Fruit fly (Drosophila melanogaster) whole organism, embryonic: ENCODE data around the gene CG14657.
A peak's percentile ranks its signal among the peaks of the same experiment; 100 is the strongest.

Experiments
- Asciz ChIP-seq: fragments of 200-800 bp; sonication (Bioruptor generic); optimal IDR thresholded peaks from 2 replicates; lab custom pipeline; 2017; ENCODE audit warnings: missing biosample characterization, mild to moderate bottlenecking, missing genetic modification characterization, missing genetic modification reagents
- Atf-2 ChIP-seq: fragments of 200-800 bp; sonication (Bioruptor generic); optimal IDR thresholded peaks from 2 replicates; lab custom pipeline; 2016; ENCODE audit warnings: missing biosample characterization, missing genetic modification characterization
- Bgb ChIP-seq: fragments of 200-800 bp; sonication (Bioruptor generic); IDR thresholded peaks from 2 replicates; pipeline ENCODE4 v1.3.6; 2022; ENCODE audit warnings: missing biosample characterization, missing genetic modification characterization; ENCODE audit not compliant: partially characterized antibody
- CG10209 ChIP-seq: fragments of 200-800 bp; sonication (Bioruptor generic); optimal IDR thresholded peaks from 3 replicates; lab custom pipeline; 2017; ENCODE audit warnings: missing biosample characterization, mild to moderate bottlenecking, missing genetic modification characterization, missing genetic modification reagents
- CG10267 ChIP-seq: fragments of 200-800 bp; sonication (Bioruptor generic); optimal IDR thresholded peaks from 2 replicates; lab custom pipeline; 2018; ENCODE audit warnings: missing biosample characterization, mild to moderate bottlenecking, missing genetic modification characterization, moderate library complexity
- CG10543 ChIP-seq: fragments of 200-800 bp; sonication (Bioruptor generic); optimal IDR thresholded peaks from 3 replicates; lab custom pipeline; 2017; ENCODE audit warnings: missing biosample characterization, mild to moderate bottlenecking, missing genetic modification characterization, moderate library complexity
- CG11504 ChIP-seq: fragments of 200-800 bp; sonication (Bioruptor generic); optimal IDR thresholded peaks from 3 replicates; lab custom pipeline; 2019; ENCODE audit warnings: missing biosample characterization, mild to moderate bottlenecking, missing genetic modification characterization, moderate library complexity
- CG12659 ChIP-seq: fragments of 200-800 bp; sonication (Bioruptor generic); optimal IDR thresholded peaks from 3 replicates; lab custom pipeline; 2017; ENCODE audit warnings: mild to moderate bottlenecking, missing biosample characterization, missing genetic modification reagents, missing genetic modification characterization
- CG13123 ChIP-seq: fragments of 200-800 bp; sonication (Bioruptor generic); optimal IDR thresholded peaks from 2 replicates; lab custom pipeline; 2016; ENCODE audit warnings: missing biosample characterization, missing genetic modification characterization
- CG13287 ChIP-seq: fragments of 200-800 bp; sonication (Bioruptor generic); IDR thresholded peaks from 2 replicates; pipeline ENCODE4 v1.3.6; 2022; ENCODE audit warnings: missing biosample characterization, missing genetic modification characterization; ENCODE audit not compliant: partially characterized antibody
- CG14965 ChIP-seq: fragments of 200-800 bp; sonication (Bioruptor generic); optimal IDR thresholded peaks from 2 replicates; lab custom pipeline; 2016; ENCODE audit warnings: missing biosample characterization, missing genetic modification characterization, borderline replicate concordance
- CG15011 ChIP-seq: fragments of 200-800 bp; sonication (Bioruptor generic); optimal IDR thresholded peaks from 3 replicates; lab custom pipeline; 2018; ENCODE audit warnings: missing biosample characterization, mild to moderate bottlenecking, missing genetic modification characterization
- CG1602 ChIP-seq: fragments of 200-800 bp; sonication (Bioruptor generic); optimal IDR thresholded peaks from 3 replicates; lab custom pipeline; 2016; ENCODE audit warnings: missing biosample characterization, missing genetic modification characterization
- CG17829 ChIP-seq: fragments of 200-800 bp; optimal IDR thresholded peaks from 2 replicates; lab custom pipeline; 2019; ENCODE audit warnings: missing biosample characterization, mild to moderate bottlenecking, missing genetic modification characterization, moderate library complexity
- CG1792 ChIP-seq: fragments of 200-800 bp; sonication (Bioruptor generic); optimal IDR thresholded peaks from 2 replicates; lab custom pipeline; 2016; ENCODE audit warnings: missing biosample characterization, missing genetic modification characterization
- CG2116 ChIP-seq: fragments of 200-800 bp; sonication (Bioruptor generic); optimal IDR thresholded peaks from 3 replicates; lab custom pipeline; 2018; ENCODE audit warnings: missing biosample characterization, mild to moderate bottlenecking, missing genetic modification characterization
- CG2120 ChIP-seq: fragments of 200-800 bp; sonication (Bioruptor generic); optimal IDR thresholded peaks from 3 replicates; lab custom pipeline; 2016; ENCODE audit warnings: missing biosample characterization, missing genetic modification characterization
- CG2199 ChIP-seq: fragments of 200-800 bp; sonication (Bioruptor generic); IDR thresholded peaks from 3 replicates; pipeline ENCODE4 v1.3.6; 2022; ENCODE audit warnings: missing biosample characterization, missing genetic modification characterization
- CG2889 ChIP-seq: fragments of 200-800 bp; sonication (Bioruptor generic); IDR thresholded peaks from 3 replicates; pipeline ENCODE4 v1.3.6; 2022; ENCODE audit warnings: missing biosample characterization, missing genetic modification characterization
- CG30020 ChIP-seq: fragments of 200-800 bp; optimal IDR thresholded peaks from 2 replicates; lab custom pipeline; 2019; ENCODE audit warnings: missing biosample characterization, mild to moderate bottlenecking, missing genetic modification characterization, moderate library complexity
- CG32767 ChIP-seq: fragments of 200-800 bp; sonication (Bioruptor generic); IDR thresholded peaks from 2 replicates; pipeline ENCODE4 v1.3.6; 2022; ENCODE audit warnings: missing biosample characterization, missing genetic modification characterization
- CG33557 ChIP-seq: fragments of 200-800 bp; sonication (Bioruptor generic); optimal IDR thresholded peaks from 2 replicates; lab custom pipeline; 2019; ENCODE audit warnings: missing biosample characterization, mild to moderate bottlenecking, missing genetic modification characterization, moderate library complexity
- CG4617 ChIP-seq: fragments of 200-800 bp; sonication (Bioruptor generic); optimal IDR thresholded peaks from 3 replicates; lab custom pipeline; 2016; ENCODE audit warnings: missing biosample characterization, missing genetic modification characterization, borderline replicate concordance
- CG6813 ChIP-seq: fragments of 200-800 bp; sonication (Bioruptor generic); optimal IDR thresholded peaks from 2 replicates; lab custom pipeline; 2017; ENCODE audit warnings: missing biosample characterization, missing genetic modification characterization, mild to moderate bottlenecking, moderate library complexity, missing genetic modification reagents
- CG9215 ChIP-seq: fragments of 200-800 bp; sonication (Bioruptor generic); IDR thresholded peaks from 2 replicates; pipeline ENCODE4 v1.3.6; 2022; ENCODE audit warnings: missing biosample characterization, missing genetic modification characterization
- Ets97D ChIP-seq: fragments of 200-800 bp; sonication (Bioruptor generic); optimal IDR thresholded peaks from 3 replicates; lab custom pipeline; 2016; ENCODE audit warnings: missing biosample characterization, missing genetic modification characterization
- HLH54F ChIP-seq: fragments of 200-800 bp; sonication (Bioruptor generic); optimal IDR thresholded peaks from 3 replicates; lab custom pipeline; 2016; ENCODE audit warnings: missing biosample characterization, missing genetic modification characterization
- Hmx ChIP-seq: fragments of 200-800 bp; sonication (Bioruptor generic); optimal IDR thresholded peaks from 2 replicates; lab custom pipeline; 2016; ENCODE audit warnings: missing biosample characterization, missing genetic modification characterization
- Hr3 ChIP-seq: fragments of 200-800 bp; sonication (Bioruptor generic); optimal IDR thresholded peaks from 3 replicates; lab custom pipeline; 2016; ENCODE audit warnings: missing biosample characterization, missing genetic modification characterization
- Hr78 ChIP-seq, 2 experiments: fragments of 200-800 bp in 1 of 2; fragments of >200 bp in 1 of 2; sonication (Bioruptor generic) in 1 of 2; optimal IDR thresholded peaks; 2 replicates each; lab custom pipeline; 2017 to 2019; ENCODE audit warnings: missing biosample characterization in 2 of 2, missing genetic modification characterization in 2 of 2, mild to moderate bottlenecking in 1 of 2, moderate library complexity in 1 of 2
- Mad ChIP-seq: fragments of 200-800 bp; sonication (Bioruptor generic); optimal IDR thresholded peaks from 2 replicates; lab custom pipeline; 2016; ENCODE audit warnings: missing biosample characterization, missing genetic modification characterization
- Med ChIP-seq: fragments of 200-800 bp; sonication (Bioruptor generic); peaks from one replicate; lab custom pipeline; 2016; ENCODE audit warnings: missing biosample characterization, missing genetic modification characterization, mild to moderate bottlenecking, inconsistent platforms, moderate library complexity
- Optix ChIP-seq: fragments of 200-800 bp; sonication (Bioruptor generic); IDR thresholded peaks from 3 replicates; pipeline ENCODE4 v1.3.6; 2022; ENCODE audit warnings: missing biosample characterization, missing genetic modification characterization
- Ptx1 ChIP-seq: fragments of 200-800 bp; sonication (Bioruptor generic); IDR thresholded peaks from 2 replicates; pipeline ENCODE4 v1.3.6; 2022; ENCODE audit warnings: missing biosample characterization, missing genetic modification characterization
- btn ChIP-seq: fragments of 200-800 bp; sonication (Bioruptor generic); optimal IDR thresholded peaks from 2 replicates; lab custom pipeline; 2016; ENCODE audit warnings: missing biosample characterization, missing genetic modification characterization
- crol ChIP-seq: fragments of 200-800 bp; sonication (Bioruptor generic); IDR thresholded peaks from 2 replicates; pipeline ENCODE4 v1.3.6; 2022; ENCODE audit warnings: missing biosample characterization, missing genetic modification characterization
- da ChIP-seq: fragments of 200-800 bp; sonication (Bioruptor generic); optimal IDR thresholded peaks from 2 replicates; lab custom pipeline; 2016; ENCODE audit warnings: missing biosample characterization, missing genetic modification characterization
- fd64A ChIP-seq: fragments of 200-800 bp; sonication (Bioruptor generic); optimal IDR thresholded peaks from 3 replicates; lab custom pipeline; 2018; ENCODE audit warnings: missing biosample characterization, mild to moderate bottlenecking, missing genetic modification characterization
- klu ChIP-seq: fragments of 200-800 bp; sonication (Bioruptor generic); IDR thresholded peaks from 2 replicates; pipeline ENCODE4 v1.3.6; 2022; ENCODE audit warnings: missing biosample characterization, missing genetic modification characterization
- nom ChIP-seq: fragments of 200-800 bp; sonication (Bioruptor generic); optimal IDR thresholded peaks from 2 replicates; lab custom pipeline; 2017; ENCODE audit warnings: missing biosample characterization, missing genetic modification characterization, mild to moderate bottlenecking, moderate library complexity, missing genetic modification reagents
- p53 ChIP-seq: fragments of 200-800 bp; sonication (Bioruptor generic); optimal IDR thresholded peaks from 2 replicates; lab custom pipeline; 2016; ENCODE audit warnings: missing biosample characterization, missing genetic modification characterization
- pb ChIP-seq: fragments of 200-800 bp; sonication (Bioruptor generic); optimal IDR thresholded peaks from 3 replicates; lab custom pipeline; 2016; ENCODE audit warnings: missing biosample characterization, missing genetic modification characterization
- ranshi ChIP-seq: fragments of 200-800 bp; sonication (Bioruptor generic); IDR thresholded peaks from 2 replicates; pipeline ENCODE4 v1.3.6; 2022; ENCODE audit warnings: missing biosample characterization, missing genetic modification characterization
- rib ChIP-seq: fragments of 200-800 bp; sonication (Bioruptor generic); IDR thresholded peaks from 2 replicates; pipeline ENCODE4 v1.3.6; 2022; ENCODE audit warnings: missing biosample characterization, missing genetic modification characterization
- ro ChIP-seq: fragments of 200-800 bp; sonication (Bioruptor generic); IDR thresholded peaks from 2 replicates; pipeline ENCODE4 v1.3.6; 2022; ENCODE audit warnings: missing biosample characterization, missing genetic modification characterization
- sd ChIP-seq: fragments of 200-800 bp; sonication (Bioruptor generic); optimal IDR thresholded peaks from 3 replicates; lab custom pipeline; 2018; ENCODE audit warnings: missing biosample characterization, mild to moderate bottlenecking, missing genetic modification characterization, moderate library complexity
- sob ChIP-seq: fragments of 200-800 bp; sonication (Bioruptor generic); IDR thresholded peaks from 2 replicates; pipeline ENCODE4 v1.3.6; 2022; ENCODE audit warnings: missing biosample characterization, missing genetic modification characterization
- wek ChIP-seq: fragments of 200-800 bp; sonication (Bioruptor generic); optimal IDR thresholded peaks from 3 replicates; lab custom pipeline; 2018; ENCODE audit warnings: missing biosample characterization, mild to moderate bottlenecking, missing genetic modification characterization, moderate library complexity
- yki ChIP-seq: fragments of >200 bp; optimal IDR thresholded peaks from 3 replicates; lab custom pipeline; 2018

CG14657 gene

dm6 chr3R:4804828-4805707 lies 16.2 kb downstream of the CG14657 start (continued):
- TF ChIP-seq CG2120 (peak; percentile 18), Asciz (GFP tag; lab: Kevin White, UChicago) (peak; percentile 44), CG2116 (peak; percentile 36), Optix (GFP tag; lab: Robert Waterston, UW) (no peak), Hr78 (GFP tag; optimal IDR thresholded peaks at IDR 0.05; lab: Kevin White, UChicago) (no peak), p53 (no peak), klu (GFP tag; lab: Robert Waterston, UW) (peak; percentile 17; the same call in 1 of the 2 replicates), crol (GFP tag; lab: Robert Waterston, UW) (peak; percentile 76), CG30020 (peak; percentile 30), btn (no peak), CG33557 (GFP tag; lab: Kevin White, UChicago) (peak; percentile 53), pb (GFP tag; lab: Kevin White, UChicago) (no peak), da (GFP tag; lab: Kevin White, UChicago) (no peak), rib (GFP tag; lab: Robert Waterston, UW) (no peak), sob (no peak), Med (GFP tag; lab: Kevin White, UChicago) (peak; percentile 62), CG9215 (peak; percentile 46; the same call in 1 of the 2 replicates), ranshi (peak; percentile 29; the same call in 1 of the 2 replicates), CG13287 (GFP tag; lab: Robert Waterston, UW) (0 out of 2 replicates have a peak, but pooled peaks have one; percentile 9), HLH54F (no peak), CG4617 (peak; percentile 13), CG11504 (peak; percentile 84), CG1792 (GFP tag; lab: Kevin White, UChicago) (no peak), Ets97D (GFP tag; lab: Kevin White, UChicago) (no peak), Bgb (no peak), CG2199 (GFP tag; lab: Robert Waterston, UW) (peak; percentile 91), Hr3 (GFP tag; lab: Kevin White, UChicago) (peak; percentile 55), CG12659 (GFP tag; lab: Kevin White, UChicago) (peak; percentile 71), CG13123 (GFP tag; lab: Kevin White, UChicago) (no peak), yki (lab: Kevin White, UChicago) (no peak), CG2889 (GFP tag; lab: Robert Waterston, UW) (0 out of 3 replicates have a peak, but pooled peaks have one; percentile 6), Mad (no peak), Ptx1 (GFP tag; lab: Robert Waterston, UW) (peak; percentile 74), Hmx (no peak), CG6813 (peak; percentile 62), CG14965 (GFP tag; lab: Kevin White, UChicago) (no peak), CG32767 (peak; percentile 56; the same call in 1 of the 2 replicates), CG10267 (tag; lab: Kevin White, UChicago) (peak; percentile 71), Atf-2 (GFP tag; lab: Kevin White, UChicago) (no peak), CG15011 (GFP tag; lab: Kevin White, UChicago) (peak; percentile 40), sd (tag; lab: Kevin White, UChicago) (peak; percentile 2), wek (GFP tag; lab: Kevin White, UChicago) (no peak), CG17829 (tag; lab: Kevin White, UChicago) (peak; percentile 78), nom (no peak), CG1602 (GFP tag; lab: Kevin White, UChicago) (peak; percentile 60), ro (GFP tag; lab: Robert Waterston, UW) (no peak), CG10543 (GFP tag; lab: Kevin White, UChicago) (peak; percentile 61), fd64A (GFP tag; lab: Kevin White, UChicago) (peak; percentile 20), CG10209 (GFP tag; lab: Kevin White, UChicago) (peak; percentile 72)
